Fruit fly (Drosophila melanogaster) whole organism, adult: ENCODE results near the gene CG33003.

Experiments used
- CG12768 ChIP-seq: fragments of 200-800 bp; sonication (Bioruptor generic); optimal IDR thresholded peaks from 2 replicates; lab custom pipeline; 2017; ENCODE audit warnings: missing biosample characterization, missing genetic modification characterization, mild to moderate bottlenecking, moderate library complexity, missing genetic modification reagents
- Clk ChIP-seq: fragments of 200-800 bp; sonication (Bioruptor generic); optimal IDR thresholded peaks from 2 replicates; lab custom pipeline; 2017; ENCODE audit warnings: missing biosample characterization, missing genetic modification characterization
- Crg-1 ChIP-seq: fragments of 200-800 bp; sonication (Bioruptor generic); optimal IDR thresholded peaks from 2 replicates; lab custom pipeline; 2016; ENCODE audit warnings: missing biosample characterization, missing genetic modification characterization
- cnc ChIP-seq, 2 experiments: fragments of >200 bp; optimal IDR thresholded peaks; 2 replicates each; lab custom pipeline; 2017
- toe ChIP-seq: fragments of 200-800 bp; sonication (Bioruptor generic); optimal IDR thresholded peaks from 2 replicates; lab custom pipeline; 2016; ENCODE audit warnings: missing biosample characterization, missing genetic modification characterization

DNA sequence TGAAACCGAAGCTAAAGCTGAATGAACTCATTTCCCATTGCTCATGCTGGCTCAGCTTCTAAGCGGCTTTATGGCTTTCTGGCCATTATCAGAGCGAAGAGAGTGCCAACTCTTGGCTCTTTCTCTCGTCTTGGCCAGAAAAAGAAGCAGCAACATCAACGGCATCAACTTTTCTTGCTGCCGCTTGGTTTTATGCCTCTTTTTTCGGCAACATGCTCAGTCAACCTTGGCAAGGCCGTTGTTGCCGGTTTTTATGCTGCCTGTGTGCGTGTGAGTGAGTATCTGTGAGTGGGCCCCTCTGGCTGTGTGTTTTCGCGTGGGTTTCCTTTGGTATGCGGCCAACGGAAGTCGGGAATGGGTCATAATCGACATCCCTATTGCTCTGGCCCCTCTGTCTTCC lies 30.2 kb upstream of the CG33003 start:
- TF ChIP-seq toe: no peak
- TF ChIP-seq Crg-1 (GFP tag; lab: Kevin White, UChicago): no peak
- TF ChIP-seq cnc (optimal IDR thresholded peaks at IDR 0.05; lab: Kevin White, UChicago): no peak
- TF ChIP-seq Clk (GFP tag; lab: Kevin White, UChicago): no peak
- TF ChIP-seq CG12768 (GFP tag; lab: Kevin White, UChicago): no peak
